Fruit fly (Drosophila melanogaster) whole organism, embryonic: ENCODE results near the gene fliI.

Experiments
- Ada2b ChIP-seq: fragments of 200-800 bp; sonication (Bioruptor generic); IDR thresholded peaks from 2 replicates; pipeline ENCODE4 v1.3.6; 2022; ENCODE audit warnings: missing biosample characterization, missing genetic modification characterization
- Aef1 ChIP-seq: fragments of 200-800 bp; sonication (Bioruptor generic); IDR thresholded peaks from 3 replicates; pipeline ENCODE4 v1.3.6; 2022; ENCODE audit warnings: missing biosample characterization, missing genetic modification characterization
- CG10565 ChIP-seq: fragments of 200-800 bp; sonication (Bioruptor generic); optimal IDR thresholded peaks from 3 replicates; lab custom pipeline; 2016; ENCODE audit warnings: missing biosample characterization, mild to moderate bottlenecking, missing genetic modification characterization
- CG10654 ChIP-seq: fragments of 200-800 bp; sonication (Bioruptor generic); optimal IDR thresholded peaks from 2 replicates; lab custom pipeline; 2016; ENCODE audit warnings: missing biosample characterization, missing genetic modification characterization
- CG11398 ChIP-seq: fragments of 200-800 bp; sonication (Bioruptor generic); optimal IDR thresholded peaks from 2 replicates; lab custom pipeline; 2016; ENCODE audit warnings: missing biosample characterization, missing genetic modification characterization
- CG11723 ChIP-seq: fragments of 200-800 bp; sonication (Bioruptor generic); optimal IDR thresholded peaks from 2 replicates; lab custom pipeline; 2017; ENCODE audit warnings: missing biosample characterization, mild to moderate bottlenecking, missing genetic modification characterization
- CG12071 ChIP-seq: fragments of 200-800 bp; sonication (Bioruptor generic); optimal IDR thresholded peaks from 3 replicates; lab custom pipeline; 2018; ENCODE audit warnings: missing biosample characterization, mild to moderate bottlenecking, missing genetic modification characterization
- CG12299 ChIP-seq: fragments of 200-800 bp; sonication (Bioruptor generic); optimal IDR thresholded peaks from 2 replicates; lab custom pipeline; 2018; ENCODE audit warnings: missing biosample characterization, mild to moderate bottlenecking, missing genetic modification characterization
- CG1233 ChIP-seq: fragments of 200-800 bp; sonication (Bioruptor generic); optimal IDR thresholded peaks from 4 replicates; lab custom pipeline; 2018; ENCODE audit warnings: missing biosample characterization, mild to moderate bottlenecking, missing genetic modification characterization
- CG13624 ChIP-seq: fragments of 200-800 bp; sonication (Bioruptor generic); optimal IDR thresholded peaks from 2 replicates; lab custom pipeline; 2016; ENCODE audit warnings: missing biosample characterization, missing genetic modification characterization
- CG1647 ChIP-seq: fragments of 200-800 bp; sonication (Bioruptor generic); optimal IDR thresholded peaks from 3 replicates; lab custom pipeline; 2016; ENCODE audit warnings: missing biosample characterization, missing genetic modification characterization
- CG16815 ChIP-seq: fragments of 200-800 bp; sonication (Bioruptor generic); optimal IDR thresholded peaks from 3 replicates; lab custom pipeline; 2017; ENCODE audit warnings: missing biosample characterization, mild to moderate bottlenecking, missing genetic modification characterization
- CG17359 ChIP-seq: fragments of 200-800 bp; sonication (Bioruptor generic); optimal IDR thresholded peaks from 3 replicates; lab custom pipeline; 2018; ENCODE audit warnings: missing biosample characterization, mild to moderate bottlenecking, missing genetic modification characterization, moderate library complexity
- CG17385 ChIP-seq: fragments of 200-800 bp; sonication (Bioruptor generic); optimal IDR thresholded peaks from 3 replicates; lab custom pipeline; 2018; ENCODE audit warnings: missing biosample characterization, mild to moderate bottlenecking, missing genetic modification characterization
- CG2120 ChIP-seq: fragments of 200-800 bp; sonication (Bioruptor generic); optimal IDR thresholded peaks from 3 replicates; lab custom pipeline; 2016; ENCODE audit warnings: missing biosample characterization, missing genetic modification characterization
- CG2202 ChIP-seq: fragments of 200-800 bp; sonication (Bioruptor generic); optimal IDR thresholded peaks from 2 replicates; lab custom pipeline; 2018; ENCODE audit warnings: missing biosample characterization, mild to moderate bottlenecking, missing genetic modification characterization
- CG30431 ChIP-seq: fragments of 200-800 bp; sonication (Bioruptor generic); optimal IDR thresholded peaks from 2 replicates; lab custom pipeline; 2017; ENCODE audit warnings: missing biosample characterization, missing genetic modification characterization
- CG32532 ChIP-seq: fragments of 200-800 bp; sonication (Bioruptor generic); IDR thresholded peaks from 2 replicates; pipeline ENCODE4 v1.3.6; 2022; ENCODE audit warnings: missing biosample characterization, missing genetic modification characterization
- CG34376 ChIP-seq: fragments of 200-800 bp; sonication (Bioruptor generic); optimal IDR thresholded peaks from 2 replicates; lab custom pipeline; 2018; ENCODE audit warnings: missing biosample characterization, mild to moderate bottlenecking, missing genetic modification characterization
- CG4404 ChIP-seq: fragments of 200-800 bp; sonication (Bioruptor generic); IDR thresholded peaks from 2 replicates; pipeline ENCODE4 v1.3.6; 2022; ENCODE audit warnings: missing biosample characterization, missing genetic modification characterization
- CG6254 ChIP-seq: fragments of 200-800 bp; sonication (Bioruptor generic); optimal IDR thresholded peaks from 3 replicates; lab custom pipeline; 2017; ENCODE audit warnings: mild to moderate bottlenecking, missing biosample characterization, missing genetic modification reagents, missing genetic modification characterization
- CG8290 ChIP-seq, 3 experiments: fragments of 200-800 bp; sonication (Bioruptor generic); optimal IDR thresholded peaks; 2 replicates each; lab custom pipeline; 2016 to 2019; ENCODE audit warnings: missing biosample characterization in 3 of 3, missing genetic modification characterization in 3 of 3, mild to moderate bottlenecking in 2 of 3, moderate library complexity in 1 of 3
- CG8388 ChIP-seq: fragments of 200-800 bp; sonication (Bioruptor generic); optimal IDR thresholded peaks from 2 replicates; lab custom pipeline; 2019; ENCODE audit warnings: missing biosample characterization, mild to moderate bottlenecking, missing genetic modification characterization, moderate library complexity
- Doc3 ChIP-seq: fragments of 200-800 bp; sonication (Bioruptor generic); IDR thresholded peaks from 3 replicates; pipeline ENCODE4 v1.3.6; 2022; ENCODE audit warnings: missing biosample characterization, missing genetic modification characterization; ENCODE audit not compliant: partially characterized antibody
- Ets65A ChIP-seq: fragments of 200-800 bp; sonication (Bioruptor generic); peaks from one replicate; lab custom pipeline; 2016; ENCODE audit warnings: missing biosample characterization, missing genetic modification characterization
- Fer2 ChIP-seq: fragments of 200-800 bp; sonication (Bioruptor generic); optimal IDR thresholded peaks from 2 replicates; lab custom pipeline; 2018; ENCODE audit warnings: missing biosample characterization, mild to moderate bottlenecking, missing genetic modification characterization, moderate library complexity
- HLH3B ChIP-seq: fragments of 200-800 bp; sonication (Bioruptor generic); IDR thresholded peaks from 2 replicates; pipeline ENCODE4 v1.3.6; 2022; ENCODE audit warnings: missing biosample characterization, missing genetic modification characterization
- Hr39 ChIP-seq: fragments of >200 bp; optimal IDR thresholded peaks from 2 replicates; lab custom pipeline; 2017
- Hsf ChIP-seq: fragments of 200-800 bp; sonication (Bioruptor generic); optimal IDR thresholded peaks from 3 replicates; lab custom pipeline; 2016; ENCODE audit warnings: missing biosample characterization, missing genetic modification characterization
- Jarid2 ChIP-seq: fragments of 200-800 bp; sonication (Bioruptor generic); optimal IDR thresholded peaks from 3 replicates; lab custom pipeline; 2017; ENCODE audit warnings: mild to moderate bottlenecking, missing biosample characterization, missing genetic modification reagents, missing genetic modification characterization
- Meics ChIP-seq: fragments of 200-800 bp; sonication (Bioruptor generic); optimal IDR thresholded peaks from 2 replicates; lab custom pipeline; 2017; ENCODE audit warnings: missing biosample characterization, mild to moderate bottlenecking, missing genetic modification characterization
- Vsx1 ChIP-seq: fragments of 200-800 bp; sonication (Bioruptor generic); optimal IDR thresholded peaks from 2 replicates; lab custom pipeline; 2017; ENCODE audit warnings: missing biosample characterization, mild to moderate bottlenecking, missing genetic modification characterization, missing genetic modification reagents
- Xbp1 ChIP-seq: fragments of 200-800 bp; sonication (Bioruptor generic); optimal IDR thresholded peaks from 3 replicates; lab custom pipeline; 2016; ENCODE audit warnings: missing biosample characterization, mild to moderate bottlenecking, missing genetic modification characterization
- bcd ChIP-seq: fragments of 200-800 bp; sonication (Bioruptor generic); optimal IDR thresholded peaks from 2 replicates; lab custom pipeline; 2017; ENCODE audit warnings: missing biosample characterization, mild to moderate bottlenecking, missing genetic modification characterization
- chif ChIP-seq, 2 experiments: fragments of 200-800 bp; sonication (Bioruptor generic); optimal IDR thresholded peaks; 3 replicates each; lab custom pipeline; 2016; ENCODE audit warnings: missing biosample characterization in 2 of 2, missing genetic modification characterization in 2 of 2
- dmrt99B ChIP-seq: fragments of 200-800 bp; sonication (Bioruptor generic); optimal IDR thresholded peaks from 2 replicates; lab custom pipeline; 2018; ENCODE audit warnings: missing biosample characterization, mild to moderate bottlenecking, missing genetic modification characterization, moderate library complexity
- gro ChIP-seq: fragments of 200-800 bp; sonication (Bioruptor generic); optimal IDR thresholded peaks from 2 replicates; lab custom pipeline; 2016; ENCODE audit warnings: missing biosample characterization, missing genetic modification characterization
- hkb ChIP-seq, 2 experiments: fragments of 200-800 bp in 1 of 2; fragments of >200 bp in 1 of 2; sonication (Bioruptor generic) in 1 of 2; IDR thresholded peaks in 1 of 2; optimal IDR thresholded peaks in 1 of 2; 2 replicates each; pipeline versions ENCODE4 v1.3.6 to Lab custom; 2017 to 2022; ENCODE audit warnings: missing biosample characterization in 1 of 2, missing genetic modification characterization in 1 of 2
- insv ChIP-seq, 2 experiments: fragments of 200-800 bp; sonication (Bioruptor generic); optimal IDR thresholded peaks; 3 replicates each; lab custom pipeline; 2016 to 2018; ENCODE audit warnings: missing biosample characterization in 2 of 2, missing genetic modification characterization in 2 of 2
- jumu ChIP-seq: fragments of 200-800 bp; sonication (Bioruptor generic); optimal IDR thresholded peaks from 3 replicates; lab custom pipeline; 2016; ENCODE audit warnings: missing biosample characterization, missing genetic modification characterization
- lilli ChIP-seq: fragments of 200-800 bp; sonication (Bioruptor generic); optimal IDR thresholded peaks from 3 replicates; lab custom pipeline; 2016; ENCODE audit warnings: missing biosample characterization, missing genetic modification characterization
- org-1 ChIP-seq: fragments of 200-800 bp; sonication (Bioruptor generic); optimal IDR thresholded peaks from 2 replicates; lab custom pipeline; 2017; ENCODE audit warnings: missing biosample characterization, missing genetic modification characterization
- pum ChIP-seq: fragments of 200-800 bp; sonication (Bioruptor generic); optimal IDR thresholded peaks from 2 replicates; lab custom pipeline; 2016; ENCODE audit warnings: missing biosample characterization, missing genetic modification characterization
- pzg ChIP-seq: fragments of 200-800 bp; sonication (Bioruptor generic); optimal IDR thresholded peaks from 3 replicates; lab custom pipeline; 2018; ENCODE audit warnings: missing biosample characterization, mild to moderate bottlenecking, missing genetic modification characterization, moderate library complexity
- rib ChIP-seq: fragments of 200-800 bp; sonication (Bioruptor generic); IDR thresholded peaks from 2 replicates; pipeline ENCODE4 v1.3.6; 2022; ENCODE audit warnings: missing biosample characterization, missing genetic modification characterization
- shn ChIP-seq: fragments of 200-800 bp; sonication (Bioruptor generic); optimal IDR thresholded peaks from 3 replicates; lab custom pipeline; 2016; ENCODE audit warnings: missing biosample characterization, missing genetic modification characterization
- twi ChIP-seq: fragments of 200-800 bp; optimal IDR thresholded peaks from 2 replicates; lab custom pipeline; 2019; ENCODE audit warnings: missing biosample characterization, mild to moderate bottlenecking, missing genetic modification characterization, moderate library complexity
- zen ChIP-seq: fragments of 200-800 bp; sonication (Bioruptor generic); optimal IDR thresholded peaks from 3 replicates; lab custom pipeline; 2018; ENCODE audit warnings: missing biosample characterization, mild to moderate bottlenecking, missing genetic modification characterization, moderate library complexity

The fliI gene

DNA sequence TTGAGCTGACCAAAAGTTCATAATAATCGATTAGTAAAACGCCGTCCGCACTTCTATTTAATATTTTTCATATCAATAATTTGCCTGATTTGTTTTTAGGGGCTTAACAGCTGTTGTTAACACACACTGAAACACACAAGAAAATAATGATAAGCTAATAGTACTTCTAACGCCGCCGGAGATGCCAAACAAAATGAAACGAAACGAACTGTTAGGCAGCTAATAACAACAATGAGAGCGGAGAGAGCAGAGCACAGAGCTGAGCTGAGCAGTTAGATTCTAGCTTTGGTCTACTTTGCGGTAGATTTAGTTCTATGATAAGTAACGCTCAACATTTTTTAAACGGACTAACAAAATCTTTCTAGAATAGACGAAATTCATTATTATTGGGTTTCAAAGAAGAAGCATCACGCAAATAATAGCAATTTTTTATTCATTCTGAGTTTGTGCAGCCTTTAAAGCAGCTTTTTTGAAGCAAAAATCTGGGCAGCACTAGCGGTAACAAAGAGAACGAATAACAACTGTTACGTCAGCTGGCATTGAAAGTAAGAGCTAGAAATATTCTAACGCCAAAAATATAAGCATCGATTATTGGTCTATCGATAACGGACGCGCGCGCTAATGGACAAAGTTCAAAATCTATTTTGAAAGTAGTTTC lies 32.9 kb upstream of the fliI start, which contains the start of gene Abca3 (continued):
- TF ChIP-seq CG34376 (GFP tag; lab: Kevin White, UChicago): peak; percentile 88
- peak; percentile 57 for TF ChIP-seq gro (GFP tag; lab: Kevin White, UChicago)
- TF ChIP-seq CG1647 (GFP tag; lab: Kevin White, UChicago): peak; percentile 20
- TF ChIP-seq CG1233: peak; percentile 58
- peak; percentile 4 for TF ChIP-seq CG16815 (GFP tag; lab: Kevin White, UChicago)
- TF ChIP-seq Hr39 (lab: Kevin White, UChicago): no peak
- TF ChIP-seq org-1: peak; percentile 12
- TF ChIP-seq CG2202 (tag; lab: Kevin White, UChicago): no peak
- TF ChIP-seq Ets65A (GFP tag; lab: Kevin White, UChicago): peak; percentile 93
- TF ChIP-seq CG17359 (tag; lab: Kevin White, UChicago): peak; percentile 32
- TF ChIP-seq CG6254 (GFP tag; lab: Kevin White, UChicago): peak; percentile 2
- 0 out of 3 replicates have a peak, but pooled peaks have one; percentile 24 for TF ChIP-seq Doc3 (GFP tag; lab: Robert Waterston, UW)
- TF ChIP-seq HLH3B (GFP tag; lab: Robert Waterston, UW): peak; percentile 25; the same call in 1 of the 2 replicates
- TF ChIP-seq Aef1 (GFP tag; lab: Robert Waterston, UW): peak; percentile 44; the same call in 2 of the 3 replicates
- TF ChIP-seq twi (tag; lab: Kevin White, UChicago): peak; percentile 57
- peak; percentile 63 for TF ChIP-seq bcd
- TF ChIP-seq chif (GFP tag; optimal IDR thresholded peaks at IDR 0.05; lab: Kevin White, UChicago): peak; percentile 33 to 39
- peak; percentile 22 for TF ChIP-seq pzg (GFP tag; lab: Kevin White, UChicago)
- TF ChIP-seq hkb (optimal IDR thresholded peaks at IDR 0.05; lab: Kevin White, UChicago): peak; percentile 47
- TF ChIP-seq hkb (GFP tag; IDR thresholded peaks at IDR 0.05; lab: Robert Waterston, UW): peak; percentile 41; the same call in 1 of the 2 replicates
- peak; percentile 13 for TF ChIP-seq zen (tag; lab: Kevin White, UChicago)
- no peak for TF ChIP-seq Jarid2 (GFP tag; lab: Kevin White, UChicago)
- peak; percentile 54 for TF ChIP-seq CG8388
- peak; percentile 77 for TF ChIP-seq Meics
- peak; percentile 83 for TF ChIP-seq CG2120
- peak; percentile 48 for TF ChIP-seq pum (GFP tag; lab: Kevin White, UChicago)
- TF ChIP-seq Ada2b: no peak; the same call in 1 of the 2 replicates
- TF ChIP-seq dmrt99B: no peak
- no peak for TF ChIP-seq CG10565 (GFP tag; lab: Kevin White, UChicago)
- peak; percentile 47 for TF ChIP-seq CG12299 (tag; lab: Kevin White, UChicago)
- TF ChIP-seq CG8290 (GFP tag; optimal IDR thresholded peaks at IDR 0.05; lab: Kevin White, UChicago): peak; percentile 45
- TF ChIP-seq CG8290 (tag; optimal IDR thresholded peaks at IDR 0.05; lab: Kevin White, UChicago): peak in 1 of 2 experiments; percentile 29
- TF ChIP-seq CG13624 (GFP tag; lab: Kevin White, UChicago): peak; percentile 58
- TF ChIP-seq Fer2 (tag; lab: Kevin White, UChicago): peak; percentile 74
- peak; percentile 42 for TF ChIP-seq CG12071
- TF ChIP-seq shn (GFP tag; lab: Kevin White, UChicago): peak; percentile 63
- peak; percentile 55 for TF ChIP-seq CG17385 (GFP tag; lab: Kevin White, UChicago)
- TF ChIP-seq Vsx1 (GFP tag; lab: Kevin White, UChicago): peak; percentile 89
- TF ChIP-seq CG10654 (GFP tag; lab: Kevin White, UChicago): peak; percentile 4
- peak; percentile 41; the same call in 1 of the 2 replicates for TF ChIP-seq CG4404 (GFP tag; lab: Robert Waterston, UW)
- TF ChIP-seq Hsf (GFP tag; lab: Kevin White, UChicago): peak; percentile 31
- peak; percentile 61; the same call in 1 of the 2 replicates for TF ChIP-seq rib (GFP tag; lab: Robert Waterston, UW)
- peak; percentile 23 for TF ChIP-seq jumu (GFP tag; lab: Kevin White, UChicago)
- TF ChIP-seq Xbp1: peak; percentile 55
- peak; percentile 80; the same call in 1 of the 2 replicates for TF ChIP-seq CG32532
- TF ChIP-seq lilli: peak; percentile 60
- peak; percentile 55 for TF ChIP-seq CG11723
- TF ChIP-seq CG30431 (GFP tag; lab: Kevin White, UChicago): peak; percentile 13
- TF ChIP-seq CG11398: no peak
- TF ChIP-seq insv (GFP tag; optimal IDR thresholded peaks at IDR 0.05; lab: Kevin White, UChicago): peak in 1 of 2 experiments; percentile 26
